Fruit fly (Drosophila melanogaster): ENCODE measurements around the gene CG34299.

CG34299 gene

dm6 chr3R:30296035-30296434 is 46.7 kb downstream of the CG34299 start (continued):
- TF ChIP-seq lola (GFP tag; optimal IDR thresholded peaks at IDR 0.05), result peak in 1 of 3 experiments; percentile 57
- no peak for TF ChIP-seq repo (GFP tag; optimal IDR thresholded peaks at IDR 0.05)
- peak; percentile 52 for TF ChIP-seq sqz (GFP tag; optimal IDR thresholded peaks at IDR 0.05)
- no peak for TF ChIP-seq CG9797 (GFP tag; optimal IDR thresholded peaks at IDR 0.05)
- TF ChIP-seq Blimp-1 (GFP tag; optimal IDR thresholded peaks at IDR 0.05), result peak; percentile 79
- TF ChIP-seq CG2712 (tag; optimal IDR thresholded peaks at IDR 0.05), result peak; percentile 84
- peak; percentile 53 for TF ChIP-seq nau (GFP tag; optimal IDR thresholded peaks at IDR 0.05)
- peak; percentile 67 for TF ChIP-seq CG3281 (GFP tag; optimal IDR thresholded peaks at IDR 0.05)
- TF ChIP-seq Sin3A (optimal IDR thresholded peaks at IDR 0.05), result no peak
- TF ChIP-seq grau (tag; optimal IDR thresholded peaks at IDR 0.05), result peak; percentile 80
- TF ChIP-seq CG6791 (GFP tag; IDR thresholded peaks at IDR 0.05; ENCODE audit: partially characterized antibody), result no peak
- peak; percentile 72 for TF ChIP-seq CG12219 (GFP tag; optimal IDR thresholded peaks at IDR 0.05)
- TF ChIP-seq odd (GFP tag; optimal IDR thresholded peaks at IDR 0.05), result peak; percentile 72
- TF ChIP-seq Ravus (GFP tag; IDR thresholded peaks at IDR 0.05), result peak; percentile 68
- TF ChIP-seq Stat92E (GFP tag; optimal IDR thresholded peaks at IDR 0.05), result no peak
- TF ChIP-seq CG4820 (GFP tag; optimal IDR thresholded peaks at IDR 0.05), result peak; percentile 81
- peak; percentile 85 for TF ChIP-seq lmd (GFP tag; IDR thresholded peaks at IDR 0.05)
- peak; percentile 88 for TF ChIP-seq ranshi (GFP tag; IDR thresholded peaks at IDR 0.05)
- peak; percentile 75 for TF ChIP-seq Taf1 (GFP tag; IDR thresholded peaks at IDR 0.05)
- peak; percentile 51; the same call in 1 of the 2 replicates for TF ChIP-seq CG9215 (GFP tag; IDR thresholded peaks at IDR 0.05)
- peak; percentile 24 for TF ChIP-seq CG12299 (tag; optimal IDR thresholded peaks at IDR 0.05)
- TF ChIP-seq Nf-YC (tag; optimal IDR thresholded peaks at IDR 0.05), result no peak
- peak; percentile 36 for TF ChIP-seq CG15514 (GFP tag; optimal IDR thresholded peaks at IDR 0.05)
- peak; percentile 68 for TF ChIP-seq CG9437 (GFP tag; optimal IDR thresholded peaks at IDR 0.05)
- peak; percentile 61; the same call in 3 of the 4 replicates for TF ChIP-seq Gug (GFP tag; IDR thresholded peaks at IDR 0.05)
- peak; percentile 74 for TF ChIP-seq CG11093 (GFP tag; IDR thresholded peaks at IDR 0.05)
- TF ChIP-seq Sox102F (GFP tag; optimal IDR thresholded peaks at IDR 0.05), result peak; percentile 90
- peak; percentile 84 for TF ChIP-seq otp (GFP tag; IDR thresholded peaks at IDR 0.05)
- TF ChIP-seq disco-r (GFP tag; optimal IDR thresholded peaks at IDR 0.05), result no peak
- TF ChIP-seq CG17568 (GFP tag; optimal IDR thresholded peaks at IDR 0.05), result peak; percentile 52
- no peak for TF ChIP-seq hb (GFP tag; IDR thresholded peaks at IDR 0.05; ENCODE audit: partially characterized antibody)
- no peak for TF ChIP-seq crol (GFP tag; IDR thresholded peaks at IDR 0.05)
- no peak for TF ChIP-seq insv (GFP tag; optimal IDR thresholded peaks at IDR 0.05)
- no peak for TF ChIP-seq CG14965 (GFP tag; optimal IDR thresholded peaks at IDR 0.05; ENCODE audit: borderline replicate concordance)
- peak; percentile 50 for TF ChIP-seq CG18476 (GFP tag; optimal IDR thresholded peaks at IDR 0.05)
- TF ChIP-seq CG30431 (GFP tag; optimal IDR thresholded peaks at IDR 0.05), result peak; percentile 74
- no peak for TF ChIP-seq sug (tag; optimal IDR thresholded peaks at IDR 0.05)
- TF ChIP-seq ind (GFP tag; optimal IDR thresholded peaks at IDR 0.05), result peak; percentile 79
- peak; percentile 11 for TF ChIP-seq CG7786 (GFP tag; optimal IDR thresholded peaks at IDR 0.05)
- TF ChIP-seq sd (tag; optimal IDR thresholded peaks at IDR 0.05), result no peak
- TF ChIP-seq CG12942 (GFP tag; optimal IDR thresholded peaks at IDR 0.05), result peak; percentile 79
- peak; percentile 55 for TF ChIP-seq Bteb2 (GFP tag; optimal IDR thresholded peaks at IDR 0.05)
- no peak for TF ChIP-seq CG31365 (tag; optimal IDR thresholded peaks at IDR 0.05)
- TF ChIP-seq p53 (GFP tag; optimal IDR thresholded peaks at IDR 0.05), result no peak
- TF ChIP-seq Sry-β (GFP tag; optimal IDR thresholded peaks at IDR 0.05), result no peak
- TF ChIP-seq fu2 (GFP tag; optimal IDR thresholded peaks at IDR 0.05), result peak; percentile 25
- no peak for TF ChIP-seq lov (optimal IDR thresholded peaks at IDR 0.05)
- TF ChIP-seq lov (GFP tag; IDR thresholded peaks at IDR 0.05), result peak; percentile 80; the same call in 2 of the 3 replicates
- peak; percentile 30 for TF ChIP-seq CG6813 (GFP tag; optimal IDR thresholded peaks at IDR 0.05)
- peak; percentile 88 for TF ChIP-seq CG11504 (tag; optimal IDR thresholded peaks at IDR 0.05)
- TF ChIP-seq Max (GFP tag; optimal IDR thresholded peaks at IDR 0.05), result peak; percentile 60

Data from whole organism, embryonic.